Fruit fly (Drosophila melanogaster) whole organism, prepupa: ENCODE measurements around the gene mAChR-C.
A peak's percentile ranks its signal among the peaks of the same experiment; 100 is the strongest.

Experiments used
- CG10631 ChIP-seq: fragments of 200-800 bp; sonication (Bioruptor generic); optimal IDR thresholded peaks from 2 replicates; lab custom pipeline; 2016; ENCODE audit warnings: missing biosample characterization, missing genetic modification characterization
- CG10669 ChIP-seq: fragments of 200-800 bp; sonication (Bioruptor generic); optimal IDR thresholded peaks from 3 replicates; lab custom pipeline; 2018; ENCODE audit warnings: missing biosample characterization, mild to moderate bottlenecking, missing genetic modification characterization, moderate library complexity
- CG11902 ChIP-seq: fragments of 200-800 bp; sonication (Bioruptor generic); optimal IDR thresholded peaks from 3 replicates; lab custom pipeline; 2016; ENCODE audit warnings: missing biosample characterization, missing genetic modification characterization
- CG15336 ChIP-seq: fragments of 200-800 bp; sonication (Bioruptor generic); IDR thresholded peaks from 2 replicates; pipeline ENCODE4 v1.3.6; 2022; ENCODE audit warnings: missing biosample characterization, missing genetic modification characterization
- CG3032 ChIP-seq: fragments of 200-800 bp; optimal IDR thresholded peaks from 2 replicates; lab custom pipeline; 2019; ENCODE audit warnings: missing biosample characterization, mild to moderate bottlenecking, missing genetic modification characterization, moderate library complexity
- CG31627 ChIP-seq: fragments of 200-800 bp; sonication (Bioruptor generic); optimal IDR thresholded peaks from 3 replicates; lab custom pipeline; 2016; ENCODE audit warnings: missing biosample characterization, missing genetic modification characterization
- CG32006 ChIP-seq: fragments of 200-800 bp; sonication (Bioruptor generic); optimal IDR thresholded peaks from 3 replicates; lab custom pipeline; 2017; ENCODE audit warnings: missing biosample characterization, mild to moderate bottlenecking, missing genetic modification characterization
- CG3919 ChIP-seq: fragments of 200-800 bp; sonication (Bioruptor generic); optimal IDR thresholded peaks from 3 replicates; lab custom pipeline; 2016; ENCODE audit warnings: missing biosample characterization, missing genetic modification characterization
- CG4318 ChIP-seq: fragments of 200-800 bp; sonication (Bioruptor generic); optimal IDR thresholded peaks from 3 replicates; lab custom pipeline; 2017; ENCODE audit warnings: missing biosample characterization, mild to moderate bottlenecking, missing genetic modification characterization
- CG6163 ChIP-seq: fragments of 200-800 bp; sonication (Bioruptor generic); IDR thresholded peaks from 3 replicates; pipeline ENCODE4 v1.3.6; 2022; ENCODE audit warnings: missing biosample characterization, missing genetic modification characterization
- CG6276 ChIP-seq: fragments of 200-800 bp; sonication (Bioruptor generic); optimal IDR thresholded peaks from 2 replicates; lab custom pipeline; 2017; ENCODE audit warnings: missing biosample characterization, mild to moderate bottlenecking, missing genetic modification characterization
- CG6808 ChIP-seq: fragments of 200-800 bp; sonication (Bioruptor generic); optimal IDR thresholded peaks from 3 replicates; lab custom pipeline; 2017; ENCODE audit warnings: missing biosample characterization, missing genetic modification characterization, mild to moderate bottlenecking, moderate library complexity, missing genetic modification reagents
- CG8119 ChIP-seq: fragments of 200-800 bp; sonication (Bioruptor generic); IDR thresholded peaks from 3 replicates; pipeline ENCODE4 v1.3.6; 2022; ENCODE audit warnings: missing biosample characterization, missing genetic modification characterization
- CG8319 ChIP-seq: fragments of 200-800 bp; sonication (Bioruptor generic); optimal IDR thresholded peaks from 3 replicates; lab custom pipeline; 2016; ENCODE audit warnings: missing biosample characterization, missing genetic modification characterization
- Eip78C ChIP-seq: fragments of 200-800 bp; sonication (Bioruptor generic); peaks from one replicate; lab custom pipeline; 2016; ENCODE audit warnings: missing biosample characterization, missing genetic modification characterization
- Eip93F ChIP-seq: fragments of 200-800 bp; sonication (Bioruptor generic); optimal IDR thresholded peaks from 2 replicates; lab custom pipeline; 2016; ENCODE audit warnings: missing biosample characterization, mild to moderate bottlenecking, missing genetic modification characterization
- Ets96B ChIP-seq: fragments of 200-800 bp; optimal IDR thresholded peaks from 2 replicates; lab custom pipeline; 2019; ENCODE audit warnings: missing biosample characterization, mild to moderate bottlenecking, missing genetic modification characterization, moderate library complexity
- Hr38 ChIP-seq: sonication (Bioruptor generic); optimal IDR thresholded peaks from 2 replicates; lab custom pipeline; 2016; ENCODE audit warnings: missing biosample characterization, missing genetic modification characterization
- Hr39 ChIP-seq: fragments of 200-800 bp; sonication (Bioruptor generic); optimal IDR thresholded peaks from 2 replicates; lab custom pipeline; 2016; ENCODE audit warnings: missing biosample characterization, missing genetic modification characterization
- Lpt ChIP-seq: fragments of 200-800 bp; sonication (Bioruptor generic); optimal IDR thresholded peaks from 3 replicates; lab custom pipeline; 2016; ENCODE audit warnings: missing biosample characterization, missing genetic modification characterization
- Met ChIP-seq: fragments of 200-800 bp; sonication (Bioruptor generic); optimal IDR thresholded peaks from 3 replicates; lab custom pipeline; 2016; ENCODE audit warnings: missing biosample characterization, missing genetic modification characterization
- Smox ChIP-seq: fragments of 200-800 bp; sonication (Bioruptor generic); optimal IDR thresholded peaks from 3 replicates; lab custom pipeline; 2016; ENCODE audit warnings: missing biosample characterization, missing genetic modification characterization
- Sox102F ChIP-seq: fragments of 200-800 bp; sonication (Bioruptor generic); optimal IDR thresholded peaks from 2 replicates; lab custom pipeline; 2016; ENCODE audit warnings: missing biosample characterization, mild to moderate bottlenecking, missing genetic modification characterization
- Sox14 ChIP-seq: fragments of 200-800 bp; sonication (Bioruptor generic); optimal IDR thresholded peaks from 3 replicates; lab custom pipeline; 2016; ENCODE audit warnings: missing biosample characterization, missing genetic modification characterization
- Sox15 ChIP-seq: fragments of 200-800 bp; sonication (Bioruptor generic); optimal IDR thresholded peaks from 3 replicates; lab custom pipeline; 2016; ENCODE audit warnings: missing biosample characterization, missing genetic modification characterization
- achi ChIP-seq: fragments of 200-800 bp; sonication (Bioruptor generic); optimal IDR thresholded peaks from 3 replicates; lab custom pipeline; 2016; ENCODE audit warnings: missing biosample characterization, missing genetic modification characterization
- acj6 ChIP-seq: fragments of 200-800 bp; sonication (Bioruptor generic); optimal IDR thresholded peaks from 3 replicates; lab custom pipeline; 2016; ENCODE audit warnings: missing biosample characterization, missing genetic modification characterization
- cyc ChIP-seq: fragments of 200-800 bp; sonication (Bioruptor generic); optimal IDR thresholded peaks from 3 replicates; lab custom pipeline; 2016; ENCODE audit warnings: missing biosample characterization, missing genetic modification characterization
- dsx ChIP-seq: fragments of 200-800 bp; optimal IDR thresholded peaks from 3 replicates; lab custom pipeline; 2019; ENCODE audit warnings: missing biosample characterization, mild to moderate bottlenecking, missing genetic modification characterization, moderate library complexity; ENCODE audit not compliant: poor library complexity, severe bottlenecking
- eg ChIP-seq: fragments of 200-800 bp; sonication (Bioruptor generic); IDR thresholded peaks from 3 replicates; pipeline ENCODE4 v1.3.6; 2022; ENCODE audit warnings: missing biosample characterization, missing genetic modification characterization
- esn ChIP-seq: fragments of 200-800 bp; sonication (Bioruptor generic); optimal IDR thresholded peaks from 2 replicates; lab custom pipeline; 2016; ENCODE audit warnings: missing biosample characterization, mild to moderate bottlenecking, missing genetic modification characterization, moderate library complexity
- fd59A ChIP-seq: fragments of 200-800 bp; sonication (Bioruptor generic); optimal IDR thresholded peaks from 2 replicates; lab custom pipeline; 2017; ENCODE audit warnings: missing biosample characterization, mild to moderate bottlenecking, missing genetic modification characterization, missing genetic modification reagents
- fd85E ChIP-seq: fragments of 200-800 bp; sonication (Bioruptor generic); optimal IDR thresholded peaks from 3 replicates; lab custom pipeline; 2016; ENCODE audit warnings: missing biosample characterization, missing genetic modification characterization
- net ChIP-seq: fragments of 200-800 bp; sonication (Bioruptor generic); optimal IDR thresholded peaks from 3 replicates; lab custom pipeline; 2016; ENCODE audit warnings: missing biosample characterization, missing genetic modification characterization
- salr ChIP-seq, 2 experiments: fragments of 200-800 bp; sonication (Bioruptor generic); optimal IDR thresholded peaks; 3 replicates each; lab custom pipeline; 2016 to 2018; ENCODE audit warnings: missing biosample characterization in 2 of 2, missing genetic modification characterization in 2 of 2, mild to moderate bottlenecking in 1 of 2
- ss ChIP-seq, 2 experiments: fragments of 200-800 bp; sonication (Bioruptor generic); optimal IDR thresholded peaks; 2 replicates in 1 of 2; 3 replicates in 1 of 2; lab custom pipeline; 2017 to 2018; ENCODE audit warnings: mild to moderate bottlenecking in 2 of 2, missing biosample characterization in 2 of 2, missing genetic modification characterization in 2 of 2, moderate library complexity in 1 of 2
- svp ChIP-seq: fragments of 200-800 bp; sonication (Bioruptor generic); peaks from one replicate; lab custom pipeline; 2016; ENCODE audit warnings: missing biosample characterization, missing genetic modification characterization
- topi ChIP-seq: fragments of 200-800 bp; sonication (Bioruptor generic); optimal IDR thresholded peaks from 3 replicates; lab custom pipeline; 2016; ENCODE audit warnings: missing biosample characterization, missing genetic modification characterization
- vri ChIP-seq: fragments of 200-800 bp; sonication (Bioruptor generic); optimal IDR thresholded peaks from 3 replicates; lab custom pipeline; 2016; ENCODE audit warnings: missing biosample characterization, mild to moderate bottlenecking, missing genetic modification characterization

mAChR-C gene

DNA sequence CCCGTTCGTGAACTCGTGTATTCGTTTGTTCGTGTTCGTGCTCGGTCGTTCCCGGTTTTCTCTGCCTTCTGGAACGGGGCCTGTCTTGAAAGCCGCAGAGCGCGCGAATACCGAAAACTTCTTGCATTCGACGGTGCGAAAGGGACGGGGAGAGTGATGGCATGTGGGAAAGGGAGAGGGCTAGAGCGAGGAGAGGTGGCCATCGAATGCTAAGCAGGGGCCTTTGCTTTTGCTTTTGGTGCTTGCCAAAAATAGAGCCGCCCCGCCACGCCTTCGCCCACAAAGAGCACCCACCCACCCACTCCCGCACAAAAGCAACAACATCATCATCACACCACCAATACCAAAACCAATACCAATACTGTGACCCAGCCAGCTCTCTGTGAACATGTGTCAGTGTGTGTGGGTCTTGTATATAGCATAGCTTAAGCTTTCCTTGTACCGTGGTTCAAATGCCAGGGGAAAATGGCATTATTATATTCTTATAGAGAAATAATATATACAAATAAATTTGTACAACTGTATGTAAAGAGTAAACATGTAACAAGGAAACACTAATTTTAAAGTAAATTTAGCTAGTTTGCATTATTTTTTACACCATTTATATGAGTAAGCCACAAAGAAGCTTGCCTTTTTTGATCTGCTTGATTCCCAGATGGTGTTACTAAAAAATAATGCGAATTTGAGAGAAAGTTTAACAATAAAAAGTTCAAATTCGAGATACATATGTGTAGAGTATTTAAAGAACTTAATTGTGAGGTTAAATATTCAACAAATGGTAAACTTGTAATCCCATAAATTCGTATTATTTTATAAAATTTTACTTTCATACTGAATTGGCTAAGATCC is 34.9 kb upstream of the mAChR-C start, which contains the start of gene CG14434 (continued):
- TF ChIP-seq Lpt (GFP tag; lab: Kevin White, UChicago) (peak; percentile 46), CG10631 (GFP tag; lab: Kevin White, UChicago) (peak; percentile 78), eg (GFP tag; lab: Robert Waterston, UW) (peak; percentile 27; the same call in 1 of the 3 replicates), CG31627 (peak; percentile 62), CG6163 (GFP tag; lab: Robert Waterston, UW) (no peak; the same call in 2 of the 3 replicates), CG3919 (GFP tag; lab: Kevin White, UChicago) (peak; percentile 74), net (GFP tag; lab: Kevin White, UChicago) (peak; percentile 75), Ets96B (tag; lab: Kevin White, UChicago) (peak; percentile 68), esn (GFP tag; lab: Kevin White, UChicago) (peak; percentile 87), vri (GFP tag; lab: Kevin White, UChicago) (no peak)

DNA sequence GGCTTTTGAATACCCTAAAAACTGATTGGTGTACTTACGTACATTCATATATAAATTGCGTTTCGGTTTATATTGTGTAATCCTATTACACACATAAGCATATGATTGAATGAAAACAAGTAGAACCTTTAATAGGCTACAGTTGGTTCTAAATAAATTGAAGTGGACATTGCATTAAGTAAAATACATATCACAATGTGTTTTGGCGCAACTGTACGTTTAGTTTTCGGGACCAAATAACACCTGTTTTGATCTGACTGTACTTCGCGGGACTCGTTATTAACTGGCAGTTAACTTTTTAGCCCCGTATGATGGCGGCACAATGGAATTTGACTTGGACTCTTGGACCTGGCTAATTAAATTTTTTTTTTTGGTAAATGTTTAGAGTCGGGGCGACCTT is 34.3 kb upstream of the mAChR-C start:
- no peak for TF ChIP-seq vri (GFP tag; lab: Kevin White, UChicago)
- TF ChIP-seq CG6808, result no peak
- peak; percentile 5 for TF ChIP-seq topi
- no peak for TF ChIP-seq cyc (GFP tag; lab: Kevin White, UChicago)
- no peak for TF ChIP-seq CG3032
- no peak for TF ChIP-seq CG8319 (GFP tag; lab: Kevin White, UChicago)
- TF ChIP-seq CG15336 (GFP tag; lab: Robert Waterston, UW), result no peak
- TF ChIP-seq CG10631 (GFP tag; lab: Kevin White, UChicago), result no peak
- no peak for TF ChIP-seq CG11902 (GFP tag; lab: Kevin White, UChicago)
- TF ChIP-seq Sox15, result no peak
- no peak for TF ChIP-seq CG10669 (GFP tag; lab: Kevin White, UChicago)
- no peak for TF ChIP-seq Smox (GFP tag; lab: Kevin White, UChicago)
- no peak for TF ChIP-seq fd85E (GFP tag; lab: Kevin White, UChicago)
- no peak for TF ChIP-seq Hr39 (GFP tag; lab: Kevin White, UChicago)
- TF ChIP-seq CG8119 (GFP tag; lab: Robert Waterston, UW), result no peak
- no peak for TF ChIP-seq Met (GFP tag; lab: Kevin White, UChicago)
- TF ChIP-seq ss (GFP tag; optimal IDR thresholded peaks at IDR 0.05; lab: Kevin White, UChicago), result no peak
- no peak for TF ChIP-seq achi (GFP tag; lab: Kevin White, UChicago)
- TF ChIP-seq Eip78C (GFP tag; lab: Kevin White, UChicago), result peak; percentile 72
- TF ChIP-seq Sox14, result peak; percentile 0
- TF ChIP-seq salr (GFP tag; optimal IDR thresholded peaks at IDR 0.05; lab: Kevin White, UChicago), result no peak
- no peak for TF ChIP-seq acj6
- peak; percentile 6 for TF ChIP-seq CG32006
- no peak for TF ChIP-seq Eip93F
- no peak for TF ChIP-seq Sox102F (GFP tag; lab: Kevin White, UChicago)
- TF ChIP-seq esn (GFP tag; lab: Kevin White, UChicago), result no peak
- no peak for TF ChIP-seq dsx (GFP tag; lab: Kevin White, UChicago)
- peak; percentile 2 for TF ChIP-seq CG6276 (GFP tag; lab: Kevin White, UChicago)
- TF ChIP-seq CG6163 (GFP tag; lab: Robert Waterston, UW), result no peak
- no peak for TF ChIP-seq Ets96B (tag; lab: Kevin White, UChicago)
- TF ChIP-seq CG31627, result no peak
- no peak for TF ChIP-seq fd59A (GFP tag; lab: Kevin White, UChicago)
- TF ChIP-seq svp, result peak; percentile 40
- no peak for TF ChIP-seq CG4318 (GFP tag; lab: Kevin White, UChicago)
- no peak for TF ChIP-seq Hr38 (GFP tag; lab: Kevin White, UChicago)
